Fruit fly (Drosophila melanogaster) whole organism, embryonic: ENCODE measurements around the gene CG11986.

ENCODE experiments used
- Blimp-1 ChIP-seq: fragments of 200-800 bp; sonication (Bioruptor generic); optimal IDR thresholded peaks from 3 replicates; lab custom pipeline; 2018; ENCODE audit warnings: missing biosample characterization, missing genetic modification characterization, mild to moderate bottlenecking, moderate library complexity, missing genetic modification reagents
- CG10462 ChIP-seq: fragments of 200-800 bp; sonication (Bioruptor generic); optimal IDR thresholded peaks from 2 replicates; lab custom pipeline; 2016; ENCODE audit warnings: missing biosample characterization, missing genetic modification characterization
- CG11695 ChIP-seq: fragments of 200-800 bp; sonication (Bioruptor generic); IDR thresholded peaks from 3 replicates; pipeline ENCODE4 v1.3.6; 2022; ENCODE audit warnings: missing biosample characterization, missing genetic modification characterization
- CG15601 ChIP-seq: fragments of 200-800 bp; sonication (Bioruptor generic); optimal IDR thresholded peaks from 3 replicates; lab custom pipeline; 2019; ENCODE audit warnings: missing biosample characterization, mild to moderate bottlenecking, missing genetic modification characterization, moderate library complexity
- CG15696 ChIP-seq: fragments of 200-800 bp; sonication (Bioruptor generic); optimal IDR thresholded peaks from 2 replicates; lab custom pipeline; 2019; ENCODE audit warnings: missing biosample characterization, mild to moderate bottlenecking, missing genetic modification characterization, moderate library complexity
- CG18262 ChIP-seq: fragments of 200-800 bp; optimal IDR thresholded peaks from 3 replicates; lab custom pipeline; 2019; ENCODE audit warnings: missing biosample characterization, mild to moderate bottlenecking, missing genetic modification characterization, moderate library complexity
- CG2889 ChIP-seq: fragments of 200-800 bp; sonication (Bioruptor generic); IDR thresholded peaks from 3 replicates; pipeline ENCODE4 v1.3.6; 2022; ENCODE audit warnings: missing biosample characterization, missing genetic modification characterization
- CG33557 ChIP-seq: fragments of 200-800 bp; sonication (Bioruptor generic); optimal IDR thresholded peaks from 2 replicates; lab custom pipeline; 2019; ENCODE audit warnings: missing biosample characterization, mild to moderate bottlenecking, missing genetic modification characterization, moderate library complexity
- CG4404 ChIP-seq: fragments of 200-800 bp; sonication (Bioruptor generic); IDR thresholded peaks from 2 replicates; pipeline ENCODE4 v1.3.6; 2022; ENCODE audit warnings: missing biosample characterization, missing genetic modification characterization
- CG4707 ChIP-seq: fragments of 200-800 bp; sonication (Bioruptor generic); optimal IDR thresholded peaks from 2 replicates; lab custom pipeline; 2018; ENCODE audit warnings: missing biosample characterization, mild to moderate bottlenecking, missing genetic modification characterization, moderate library complexity
- CG6272 ChIP-seq: fragments of 200-800 bp; sonication (Bioruptor generic); IDR thresholded peaks from 2 replicates; pipeline ENCODE4 v1.3.6; 2022; ENCODE audit warnings: missing biosample characterization, missing genetic modification characterization
- CG6654 ChIP-seq: fragments of 200-800 bp; sonication (Bioruptor generic); optimal IDR thresholded peaks from 2 replicates; lab custom pipeline; 2017; ENCODE audit warnings: missing biosample characterization, mild to moderate bottlenecking, missing genetic modification characterization
- CG7556 ChIP-seq: fragments of 200-800 bp; sonication (Bioruptor generic); optimal IDR thresholded peaks from 2 replicates; lab custom pipeline; 2017; ENCODE audit warnings: missing biosample characterization, mild to moderate bottlenecking, missing genetic modification characterization
- CG8765 ChIP-seq: fragments of 200-800 bp; sonication (Bioruptor generic); IDR thresholded peaks from 2 replicates; pipeline ENCODE4 v1.3.6; 2022; ENCODE audit warnings: missing biosample characterization, missing genetic modification characterization
- CG9215 ChIP-seq: fragments of 200-800 bp; sonication (Bioruptor generic); IDR thresholded peaks from 2 replicates; pipeline ENCODE4 v1.3.6; 2022; ENCODE audit warnings: missing biosample characterization, missing genetic modification characterization
- CTCF ChIP-seq: fragments of 200-800 bp; sonication (Bioruptor generic); optimal IDR thresholded peaks from 2 replicates; lab custom pipeline; 2017; ENCODE audit warnings: missing biosample characterization, mild to moderate bottlenecking, missing genetic modification characterization, moderate library complexity
- Camta ChIP-seq: fragments of 200-800 bp; sonication (Bioruptor generic); optimal IDR thresholded peaks from 2 replicates; lab custom pipeline; 2016; ENCODE audit warnings: missing biosample characterization, missing genetic modification characterization
- E2f2 ChIP-seq: fragments of 200-800 bp; sonication (Bioruptor generic); IDR thresholded peaks from 2 replicates; pipeline ENCODE4 v1.3.6; 2022; ENCODE audit warnings: missing biosample characterization, missing genetic modification characterization
- HLH54F ChIP-seq: fragments of 200-800 bp; sonication (Bioruptor generic); optimal IDR thresholded peaks from 3 replicates; lab custom pipeline; 2016; ENCODE audit warnings: missing biosample characterization, missing genetic modification characterization
- Hand ChIP-seq: fragments of 200-800 bp; sonication (Bioruptor generic); optimal IDR thresholded peaks from 2 replicates; lab custom pipeline; 2017; ENCODE audit warnings: mild to moderate bottlenecking, missing biosample characterization, missing genetic modification reagents, missing genetic modification characterization
- Jarid2 ChIP-seq: fragments of 200-800 bp; sonication (Bioruptor generic); optimal IDR thresholded peaks from 3 replicates; lab custom pipeline; 2017; ENCODE audit warnings: mild to moderate bottlenecking, missing biosample characterization, missing genetic modification reagents, missing genetic modification characterization
- MTF-1 ChIP-seq: fragments of 200-800 bp; sonication (Bioruptor generic); optimal IDR thresholded peaks from 2 replicates; lab custom pipeline; 2018; ENCODE audit warnings: missing biosample characterization, mild to moderate bottlenecking, missing genetic modification characterization, borderline replicate concordance
- Myb ChIP-seq: fragments of 200-800 bp; sonication (Bioruptor generic); optimal IDR thresholded peaks from 2 replicates; lab custom pipeline; 2016; ENCODE audit warnings: missing biosample characterization, missing genetic modification characterization
- Ptx1 ChIP-seq: fragments of 200-800 bp; sonication (Bioruptor generic); IDR thresholded peaks from 2 replicates; pipeline ENCODE4 v1.3.6; 2022; ENCODE audit warnings: missing biosample characterization, missing genetic modification characterization
- Rfx ChIP-seq: fragments of 200-800 bp; sonication (Bioruptor generic); IDR thresholded peaks from 2 replicates; pipeline ENCODE4 v1.3.6; 2022; ENCODE audit warnings: missing biosample characterization, missing genetic modification characterization
- Sox102F ChIP-seq: fragments of 200-800 bp; sonication (Bioruptor generic); optimal IDR thresholded peaks from 2 replicates; lab custom pipeline; 2018; ENCODE audit warnings: missing biosample characterization, mild to moderate bottlenecking, missing genetic modification characterization, moderate library complexity
- Tbp ChIP-seq: fragments of >200 bp; optimal IDR thresholded peaks from 2 replicates; lab custom pipeline; 2018; ENCODE audit warnings: missing biosample characterization, missing genetic modification characterization
- Xrp1 ChIP-seq: fragments of 200-800 bp; sonication (Bioruptor generic); IDR thresholded peaks from 2 replicates; pipeline ENCODE4 v1.3.6; 2022; ENCODE audit warnings: missing biosample characterization, missing genetic modification characterization
- amos ChIP-seq: fragments of 200-800 bp; sonication (Bioruptor generic); IDR thresholded peaks from 2 replicates; pipeline ENCODE4 v1.3.6; 2022; ENCODE audit warnings: missing biosample characterization, missing genetic modification characterization; ENCODE audit not compliant: partially characterized antibody
- ara ChIP-seq: fragments of 200-800 bp; sonication (Bioruptor generic); IDR thresholded peaks from 2 replicates; pipeline ENCODE4 v1.3.6; 2022; ENCODE audit warnings: missing biosample characterization, missing genetic modification characterization
- ato ChIP-seq: fragments of 200-800 bp; sonication (Bioruptor generic); IDR thresholded peaks from 2 replicates; pipeline ENCODE4 v1.3.6; 2022; ENCODE audit warnings: missing biosample characterization, missing genetic modification characterization; ENCODE audit not compliant: partially characterized antibody
- br ChIP-seq: fragments of >200 bp; optimal IDR thresholded peaks from 2 replicates; lab custom pipeline; 2017
- btn ChIP-seq: fragments of 200-800 bp; sonication (Bioruptor generic); optimal IDR thresholded peaks from 2 replicates; lab custom pipeline; 2016; ENCODE audit warnings: missing biosample characterization, missing genetic modification characterization
- cas ChIP-seq: fragments of 200-800 bp; sonication (Bioruptor generic); IDR thresholded peaks from 2 replicates; pipeline ENCODE4 v1.3.6; 2022; ENCODE audit warnings: missing biosample characterization, missing genetic modification characterization
- chm ChIP-seq: fragments of 200-800 bp; sonication (Bioruptor generic); IDR thresholded peaks from 2 replicates; pipeline ENCODE4 v1.3.6; 2022; ENCODE audit warnings: missing biosample characterization, missing genetic modification characterization
- dati ChIP-seq: fragments of 200-800 bp; sonication (Bioruptor generic); IDR thresholded peaks from 2 replicates; pipeline ENCODE4 v1.3.6; 2022; ENCODE audit warnings: missing biosample characterization, missing genetic modification characterization
- dmrt99B ChIP-seq: fragments of 200-800 bp; sonication (Bioruptor generic); optimal IDR thresholded peaks from 2 replicates; lab custom pipeline; 2018; ENCODE audit warnings: missing biosample characterization, mild to moderate bottlenecking, missing genetic modification characterization, moderate library complexity
- esg ChIP-seq: fragments of 200-800 bp; sonication (Bioruptor generic); conservative IDR thresholded peaks from 2 replicates; pipeline ENCODE4 v1.3.6; 2022; ENCODE audit warnings: missing biosample characterization, missing genetic modification characterization
- ewg ChIP-seq: fragments of 200-800 bp; sonication (Bioruptor generic); optimal IDR thresholded peaks from 3 replicates; lab custom pipeline; 2017; ENCODE audit warnings: mild to moderate bottlenecking, missing biosample characterization, missing genetic modification reagents, missing genetic modification characterization
- exex ChIP-seq: fragments of 200-800 bp; sonication (Bioruptor generic); optimal IDR thresholded peaks from 4 replicates; lab custom pipeline; 2018; ENCODE audit warnings: missing biosample characterization, mild to moderate bottlenecking, missing genetic modification characterization, moderate library complexity
- gt ChIP-seq: fragments of 200-800 bp; sonication (Bioruptor generic); IDR thresholded peaks from 2 replicates; pipeline ENCODE4 v1.3.6; 2022; ENCODE audit warnings: missing biosample characterization, missing genetic modification characterization
- hth ChIP-seq: fragments of >200 bp; optimal IDR thresholded peaks from 2 replicates; lab custom pipeline; 2017; ENCODE audit warnings: inconsistent platforms
- ind ChIP-seq: fragments of 200-800 bp; sonication (Bioruptor generic); optimal IDR thresholded peaks from 3 replicates; lab custom pipeline; 2016; ENCODE audit warnings: missing biosample characterization, missing genetic modification characterization
- lab ChIP-seq: fragments of 200-800 bp; sonication (Bioruptor generic); optimal IDR thresholded peaks from 3 replicates; lab custom pipeline; 2017; ENCODE audit warnings: missing biosample characterization, missing genetic modification characterization, mild to moderate bottlenecking, moderate library complexity, missing genetic modification reagents
- lmd ChIP-seq: fragments of 200-800 bp; sonication (Bioruptor generic); IDR thresholded peaks from 2 replicates; pipeline ENCODE4 v1.3.6; 2022; ENCODE audit warnings: missing biosample characterization, missing genetic modification characterization
- pb ChIP-seq: fragments of 200-800 bp; sonication (Bioruptor generic); optimal IDR thresholded peaks from 3 replicates; lab custom pipeline; 2016; ENCODE audit warnings: missing biosample characterization, missing genetic modification characterization
- ranshi ChIP-seq: fragments of 200-800 bp; sonication (Bioruptor generic); IDR thresholded peaks from 2 replicates; pipeline ENCODE4 v1.3.6; 2022; ENCODE audit warnings: missing biosample characterization, missing genetic modification characterization
- salm ChIP-seq: fragments of 200-800 bp; sonication (Bioruptor generic); optimal IDR thresholded peaks from 2 replicates; lab custom pipeline; 2018; ENCODE audit warnings: missing biosample characterization, mild to moderate bottlenecking, missing genetic modification characterization
- sens-2 ChIP-seq: fragments of 200-800 bp; sonication (Bioruptor generic); IDR thresholded peaks from 2 replicates; pipeline ENCODE4 v1.3.6; 2022; ENCODE audit warnings: missing biosample characterization, missing genetic modification characterization
- unc-4 ChIP-seq: fragments of 200-800 bp; sonication (Bioruptor generic); IDR thresholded peaks from 2 replicates; pipeline ENCODE4 v1.3.6; 2022; ENCODE audit warnings: missing biosample characterization, missing genetic modification characterization; ENCODE audit not compliant: partially characterized antibody
- wdn ChIP-seq: fragments of 200-800 bp; sonication (Bioruptor generic); IDR thresholded peaks from 2 replicates; pipeline ENCODE4 v1.3.6; 2022; ENCODE audit warnings: missing biosample characterization, missing genetic modification characterization

CG11986 gene

DNA sequence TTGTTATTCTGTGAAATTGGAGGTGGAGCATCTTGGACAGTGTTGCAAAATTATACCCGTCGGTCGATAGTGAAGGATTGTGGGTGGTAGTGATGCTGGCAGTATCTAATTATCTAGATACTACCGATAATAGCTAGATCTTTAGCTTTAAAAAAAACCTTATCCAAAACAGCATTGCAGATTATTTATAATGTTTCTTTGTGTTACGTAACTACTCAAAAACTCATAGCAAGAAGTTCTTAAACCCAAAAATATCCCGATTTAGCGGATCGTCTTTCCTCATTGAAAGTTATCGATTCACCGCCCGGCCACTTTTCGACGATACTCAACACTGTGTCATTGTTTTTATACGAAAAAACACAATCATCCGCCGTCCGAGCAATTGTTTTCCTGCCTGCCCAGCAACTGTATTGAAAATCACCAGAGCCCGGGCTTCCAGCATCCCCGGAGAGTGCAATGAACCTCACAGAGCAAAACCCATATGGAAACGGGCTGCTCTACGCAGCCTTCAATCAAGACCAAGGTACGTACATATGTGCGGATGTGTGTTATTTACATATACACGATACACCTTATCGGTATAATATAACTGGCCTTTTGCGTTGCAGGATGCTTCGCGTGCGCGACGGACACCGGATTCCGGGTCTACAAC, 22.2 kb upstream of the CG11986 start, which contains the start of gene CG11975 (continued):
- TF ChIP-seq ranshi (0 out of 2 replicates have a peak, but pooled peaks have one; percentile 53), pb (GFP tag; lab: Kevin White, UChicago) (peak; percentile 64), Hand (no peak), Blimp-1 (GFP tag; lab: Kevin White, UChicago) (no peak), CG4707 (GFP tag; lab: Kevin White, UChicago) (no peak), salm (tag; lab: Kevin White, UChicago) (no peak), chm (GFP tag; lab: Robert Waterston, UW) (no peak), MTF-1 (peak; percentile 15), Myb (GFP tag; lab: Kevin White, UChicago) (peak; percentile 74), dati (GFP tag; lab: Robert Waterston, UW) (no peak), CG10462 (GFP tag; lab: Kevin White, UChicago) (peak; percentile 47), CG15601 (tag; lab: Kevin White, UChicago) (peak; percentile 60), ewg (GFP tag; lab: Kevin White, UChicago) (peak; percentile 50), dmrt99B (tag; lab: Kevin White, UChicago) (no peak), CG6272 (peak; percentile 54), HLH54F (GFP tag; lab: Kevin White, UChicago) (peak; percentile 92), lmd (GFP tag; lab: Robert Waterston, UW) (peak; percentile 70), lab (GFP tag; lab: Kevin White, UChicago) (peak; percentile 87), CG18262 (tag; lab: Kevin White, UChicago) (peak; percentile 70), wdn (peak; percentile 24; the same call in 1 of the 2 replicates), CG4404 (GFP tag; lab: Robert Waterston, UW) (peak; percentile 44; the same call in 1 of the 2 replicates), Ptx1 (GFP tag; lab: Robert Waterston, UW) (peak; percentile 58), cas (GFP tag; lab: Robert Waterston, UW) (no peak), unc-4 (GFP tag; lab: Robert Waterston, UW) (peak; percentile 77), ato (GFP tag; lab: Robert Waterston, UW) (no peak), br (lab: Kevin White, UChicago) (no peak), CG11695 (GFP tag; lab: Robert Waterston, UW) (no peak), exex (tag; lab: Kevin White, UChicago) (no peak), Xrp1 (GFP tag; lab: Robert Waterston, UW) (peak; percentile 70; the same call in 1 of the 2 replicates), hth (lab: Kevin White, UChicago) (no peak), Jarid2 (GFP tag; lab: Kevin White, UChicago) (peak; percentile 32), CTCF (no peak), CG2889 (GFP tag; lab: Robert Waterston, UW) (0 out of 3 replicates have a peak, but pooled peaks have one; percentile 37), Tbp (GFP tag; lab: Kevin White, UChicago) (no peak), E2f2 (peak; percentile 38; the same call in 1 of the 2 replicates), Rfx (GFP tag; lab: Robert Waterston, UW) (peak; percentile 84), sens-2 (peak; percentile 48; the same call in 1 of the 2 replicates), Sox102F (no peak), esg (peak; percentile 17), ind (GFP tag; lab: Kevin White, UChicago) (peak; percentile 82), gt (GFP tag; lab: Robert Waterston, UW) (no peak), CG33557 (peak; percentile 63), CG8765 (GFP tag; lab: Robert Waterston, UW) (peak; percentile 57), CG15696 (tag; lab: Kevin White, UChicago) (peak; percentile 62), ara (no peak), btn (GFP tag; lab: Kevin White, UChicago) (peak; percentile 61), Camta (GFP tag; lab: Kevin White, UChicago) (peak; percentile 83), CG6654 (GFP tag; lab: Kevin White, UChicago) (no peak), amos (peak; percentile 64), CG9215 (peak; percentile 79), CG7556 (GFP tag; lab: Kevin White, UChicago) (peak; percentile 62)
